Fruit fly (Drosophila melanogaster) whole organism, embryonic: ENCODE results near the gene CG12096.
A peak's percentile ranks its signal among the peaks of the same experiment; 100 is the strongest.

ENCODE experiments used
- CG10979 ChIP-seq: fragments of 200-800 bp; sonication (Bioruptor generic); optimal IDR thresholded peaks from 2 replicates; lab custom pipeline; 2018; ENCODE audit warnings: missing biosample characterization, mild to moderate bottlenecking, missing genetic modification characterization, moderate library complexity
- CG17186 ChIP-seq: fragments of 200-800 bp; sonication (Bioruptor generic); optimal IDR thresholded peaks from 3 replicates; lab custom pipeline; 2017; ENCODE audit warnings: missing biosample characterization, missing genetic modification reagents, missing genetic modification characterization
- CG4360 ChIP-seq: fragments of 200-800 bp; sonication (Bioruptor generic); IDR thresholded peaks from 2 replicates; pipeline ENCODE4 v1.3.6; 2022; ENCODE audit warnings: missing biosample characterization, missing genetic modification characterization
- Dref ChIP-seq: fragments of 200-800 bp; sonication (Bioruptor generic); IDR thresholded peaks from 2 replicates; pipeline ENCODE4 v1.3.6; 2022; ENCODE audit warnings: missing biosample characterization, missing genetic modification characterization
- Hand ChIP-seq: fragments of 200-800 bp; sonication (Bioruptor generic); optimal IDR thresholded peaks from 2 replicates; lab custom pipeline; 2017; ENCODE audit warnings: mild to moderate bottlenecking, missing biosample characterization, missing genetic modification reagents, missing genetic modification characterization
- wor ChIP-seq: fragments of 200-800 bp; sonication (Bioruptor generic); IDR thresholded peaks from 2 replicates; pipeline ENCODE4 v1.3.6; 2022; ENCODE audit warnings: missing biosample characterization, missing genetic modification characterization

dm6 chrX:13127973-13128749 is 31.2 kb upstream of the CG12096 start:
- TF ChIP-seq wor (GFP tag; lab: Robert Waterston, UW) (no peak), CG17186 (GFP tag; lab: Kevin White, UChicago) (no peak), CG10979 (tag; lab: Kevin White, UChicago) (peak; percentile 49), Dref (GFP tag; lab: Robert Waterston, UW) (no peak), CG4360 (GFP tag; lab: Robert Waterston, UW) (peak; percentile 79), Hand (GFP tag; lab: Kevin White, UChicago) (no peak)
